Worm (Caenorhabditis elegans) whole organism, young adult: ENCODE results near the gene ugt-12.

ENCODE experiments used
- F52B5.7 ChIP-seq: sonication (generic microtip); optimal IDR thresholded peaks from 2 replicates; lab custom pipeline; 2016; ENCODE audit warnings: mild to moderate bottlenecking, missing genetic modification characterization, missing compliant biosample characterization
- F55B11.4 ChIP-seq: sonication (generic microtip); optimal IDR thresholded peaks from 2 replicates; lab custom pipeline; 2016; ENCODE audit warnings: missing compliant biosample characterization, missing genetic modification characterization, borderline replicate concordance; ENCODE audit not compliant: insufficient read depth
- Y95B8A.8 ChIP-seq: fragments of 200-800 bp; sonication (Bioruptor generic); IDR thresholded peaks from 2 replicates; pipeline ENCODE4 v1.3.6; 2022; ENCODE audit warnings: missing genetic modification reagents, missing genetic modification characterization, missing compliant biosample characterization
- cebp-2 ChIP-seq: fragments of 200-800 bp; sonication (Bioruptor generic); IDR thresholded peaks from 2 replicates; pipeline ENCODE4 v1.3.6; 2022; ENCODE audit warnings: missing genetic modification characterization, missing compliant biosample characterization
- die-1 ChIP-seq: sonication (generic microtip); optimal IDR thresholded peaks from 2 replicates; lab custom pipeline; 2016; ENCODE audit warnings: missing genotype, mild to moderate bottlenecking, missing genetic modification characterization, missing compliant biosample characterization
- dpl-1 ChIP-seq: fragments of 150-350 bp; optimal IDR thresholded peaks from 2 replicates; lab custom pipeline; 2014; ENCODE audit warnings: missing biosample characterization, missing genetic modification reagents, missing genetic modification characterization
- him-1 ChIP-seq: sonication (generic microtip); optimal IDR thresholded peaks from 2 replicates; lab custom pipeline; 2016; ENCODE audit warnings: missing genotype, missing genetic modification reagents, missing genetic modification characterization, missing compliant biosample characterization
- lsy-27 ChIP-seq: sonication (generic microtip); optimal IDR thresholded peaks from 2 replicates; lab custom pipeline; 2017; ENCODE audit warnings: missing genetic modification characterization, mild to moderate bottlenecking, missing compliant biosample characterization, antibody characterized with exemption, missing genotype, borderline replicate concordance; ENCODE audit not compliant: insufficient read depth
- mxl-1 ChIP-seq: sonication (generic microtip); optimal IDR thresholded peaks from 2 replicates; lab custom pipeline; 2016; ENCODE audit warnings: missing genetic modification characterization, missing compliant biosample characterization
- nhr-120 ChIP-seq: fragments of 200-800 bp; sonication (Bioruptor generic); IDR thresholded peaks from 2 replicates; pipeline ENCODE4 v1.3.6; 2022; ENCODE audit warnings: missing genetic modification characterization, missing compliant biosample characterization
- repo-1 ChIP-seq: sonication (generic microtip); optimal IDR thresholded peaks from 2 replicates; lab custom pipeline; 2017; ENCODE audit warnings: mild to moderate bottlenecking, missing genetic modification characterization, missing compliant biosample characterization
- unc-62 ChIP-seq: fragments of 150-350 bp; optimal IDR thresholded peaks from 2 replicates; lab custom pipeline; 2014; ENCODE audit warnings: missing biosample characterization, missing genetic modification reagents, missing genetic modification characterization
- ztf-26 ChIP-seq: sonication (generic microtip); optimal IDR thresholded peaks from 2 replicates; lab custom pipeline; 2017; ENCODE audit warnings: missing genetic modification characterization, missing compliant biosample characterization

- no peak for TF ChIP-seq Y95B8A.8 (GFP tag; lab: Robert Waterston, UW)
- TF ChIP-seq die-1: no peak
- TF ChIP-seq cebp-2 (GFP tag; lab: Robert Waterston, UW): no peak
- TF ChIP-seq dpl-1 (GFP tag; lab: Kevin White, UChicago): no peak
- TF ChIP-seq repo-1: no peak
- TF ChIP-seq nhr-120 (GFP tag; lab: Robert Waterston, UW): no peak
- no peak for TF ChIP-seq ztf-26 (tag; lab: Kevin White, UChicago)
- no peak for TF ChIP-seq mxl-1 (tag; lab: Kevin White, UChicago)
- TF ChIP-seq lsy-27 (tag; lab: Kevin White, UChicago): no peak
- TF ChIP-seq F55B11.4 (tag; lab: Kevin White, UChicago): no peak
- no peak for TF ChIP-seq him-1 (tag; lab: Kevin White, UChicago)
- no peak for TF ChIP-seq F52B5.7 (tag; lab: Kevin White, UChicago)
- no peak for TF ChIP-seq unc-62 (GFP tag; lab: Kevin White, UChicago)
Observed at ce11 chrV:4847424-4847823, 42.0 kb downstream of the ugt-12 start, which contains the start of gene abhd-5.1.
